Fruit fly (Drosophila melanogaster) whole organism, embryonic: ENCODE results near the gene CG5644.
A peak's percentile ranks its signal among the peaks of the same experiment; 100 is the strongest.

Experiments used
- Ada2b ChIP-seq: fragments of 200-800 bp; sonication (Bioruptor generic); IDR thresholded peaks from 2 replicates; pipeline ENCODE4 v1.3.6; 2022; ENCODE audit warnings: missing biosample characterization, missing genetic modification characterization
- BtbVII ChIP-seq: fragments of 200-800 bp; sonication (Bioruptor generic); optimal IDR thresholded peaks from 3 replicates; lab custom pipeline; 2017; ENCODE audit warnings: missing biosample characterization, mild to moderate bottlenecking, missing genetic modification characterization
- CG10431 ChIP-seq: fragments of 200-800 bp; sonication (Bioruptor generic); optimal IDR thresholded peaks from 3 replicates; lab custom pipeline; 2018; ENCODE audit warnings: missing biosample characterization, mild to moderate bottlenecking, missing genetic modification characterization
- CG11398 ChIP-seq: fragments of 200-800 bp; sonication (Bioruptor generic); optimal IDR thresholded peaks from 2 replicates; lab custom pipeline; 2016; ENCODE audit warnings: missing biosample characterization, missing genetic modification characterization
- CG11695 ChIP-seq: fragments of 200-800 bp; sonication (Bioruptor generic); IDR thresholded peaks from 3 replicates; pipeline ENCODE4 v1.3.6; 2022; ENCODE audit warnings: missing biosample characterization, missing genetic modification characterization
- CG12104 ChIP-seq: fragments of 200-800 bp; sonication (Bioruptor generic); optimal IDR thresholded peaks from 3 replicates; lab custom pipeline; 2016; ENCODE audit warnings: missing biosample characterization, missing genetic modification characterization
- CG12219 ChIP-seq: fragments of 200-800 bp; sonication (Bioruptor generic); optimal IDR thresholded peaks from 3 replicates; lab custom pipeline; 2018; ENCODE audit warnings: missing biosample characterization, mild to moderate bottlenecking, missing genetic modification characterization
- CG14050 ChIP-seq: fragments of 200-800 bp; sonication (Bioruptor generic); IDR thresholded peaks from 3 replicates; pipeline ENCODE4 v1.3.6; 2022; ENCODE audit warnings: missing biosample characterization, missing genetic modification characterization
- CG15269 ChIP-seq: fragments of 200-800 bp; sonication (Bioruptor generic); optimal IDR thresholded peaks from 2 replicates; lab custom pipeline; 2018; ENCODE audit warnings: missing biosample characterization, mild to moderate bottlenecking, missing genetic modification characterization, moderate library complexity
- CG15514 ChIP-seq: fragments of 200-800 bp; sonication (Bioruptor generic); optimal IDR thresholded peaks from 3 replicates; lab custom pipeline; 2017; ENCODE audit warnings: missing biosample characterization, missing genetic modification characterization, mild to moderate bottlenecking, moderate library complexity, missing genetic modification reagents
- CG16863 ChIP-seq: fragments of 200-800 bp; sonication (Bioruptor generic); optimal IDR thresholded peaks from 3 replicates; lab custom pipeline; 2016; ENCODE audit warnings: missing biosample characterization, missing genetic modification characterization
- CG17385 ChIP-seq: fragments of 200-800 bp; sonication (Bioruptor generic); optimal IDR thresholded peaks from 3 replicates; lab custom pipeline; 2018; ENCODE audit warnings: missing biosample characterization, mild to moderate bottlenecking, missing genetic modification characterization
- CG17612 ChIP-seq: fragments of 200-800 bp; sonication (Bioruptor generic); IDR thresholded peaks from 2 replicates; pipeline ENCODE4 v1.3.6; 2022; ENCODE audit warnings: missing biosample characterization, missing genetic modification characterization
- CG18262 ChIP-seq: fragments of 200-800 bp; optimal IDR thresholded peaks from 3 replicates; lab custom pipeline; 2019; ENCODE audit warnings: missing biosample characterization, mild to moderate bottlenecking, missing genetic modification characterization, moderate library complexity
- CG2116 ChIP-seq: fragments of 200-800 bp; sonication (Bioruptor generic); optimal IDR thresholded peaks from 3 replicates; lab custom pipeline; 2018; ENCODE audit warnings: missing biosample characterization, mild to moderate bottlenecking, missing genetic modification characterization
- CG31365 ChIP-seq: fragments of 200-800 bp; sonication (Bioruptor generic); optimal IDR thresholded peaks from 2 replicates; lab custom pipeline; 2018; ENCODE audit warnings: missing biosample characterization, mild to moderate bottlenecking, missing genetic modification characterization
- CG31388 ChIP-seq: fragments of 200-800 bp; sonication (Bioruptor generic); optimal IDR thresholded peaks from 2 replicates; lab custom pipeline; 2016; ENCODE audit warnings: missing biosample characterization, missing genetic modification characterization
- CG31441 ChIP-seq: fragments of 200-800 bp; sonication (Bioruptor generic); IDR thresholded peaks from 2 replicates; pipeline ENCODE4 v1.3.6; 2022; ENCODE audit warnings: missing biosample characterization, missing genetic modification characterization
- CG4360 ChIP-seq: fragments of 200-800 bp; sonication (Bioruptor generic); IDR thresholded peaks from 2 replicates; pipeline ENCODE4 v1.3.6; 2022; ENCODE audit warnings: missing biosample characterization, missing genetic modification characterization
- CG6813 ChIP-seq: fragments of 200-800 bp; sonication (Bioruptor generic); optimal IDR thresholded peaks from 2 replicates; lab custom pipeline; 2017; ENCODE audit warnings: missing biosample characterization, missing genetic modification characterization, mild to moderate bottlenecking, moderate library complexity, missing genetic modification reagents
- CG8281 ChIP-seq: fragments of 200-800 bp; sonication (Bioruptor generic); optimal IDR thresholded peaks from 2 replicates; lab custom pipeline; 2018; ENCODE audit warnings: missing biosample characterization, mild to moderate bottlenecking, missing genetic modification characterization, moderate library complexity
- CG8388 ChIP-seq: fragments of 200-800 bp; sonication (Bioruptor generic); optimal IDR thresholded peaks from 2 replicates; lab custom pipeline; 2019; ENCODE audit warnings: missing biosample characterization, mild to moderate bottlenecking, missing genetic modification characterization, moderate library complexity
- Dll ChIP-seq: fragments of 200-800 bp; sonication (Bioruptor generic); IDR thresholded peaks from 4 replicates; pipeline ENCODE4 v1.3.6; 2022; ENCODE audit warnings: missing biosample characterization, missing genetic modification characterization; ENCODE audit not compliant: partially characterized antibody
- E2f1 ChIP-seq: fragments of 200-800 bp; sonication (Bioruptor generic); IDR thresholded peaks from 2 replicates; pipeline ENCODE4 v1.3.6; 2022; ENCODE audit warnings: missing biosample characterization, missing genetic modification characterization
- E2f2 ChIP-seq: fragments of 200-800 bp; sonication (Bioruptor generic); IDR thresholded peaks from 2 replicates; pipeline ENCODE4 v1.3.6; 2022; ENCODE audit warnings: missing biosample characterization, missing genetic modification characterization
- Elba2 ChIP-seq: fragments of 200-800 bp; sonication (Bioruptor generic); optimal IDR thresholded peaks from 3 replicates; lab custom pipeline; 2016; ENCODE audit warnings: missing biosample characterization, missing genetic modification characterization
- Ets65A ChIP-seq: fragments of 200-800 bp; sonication (Bioruptor generic); peaks from one replicate; lab custom pipeline; 2016; ENCODE audit warnings: missing biosample characterization, missing genetic modification characterization
- Fer1 ChIP-seq: fragments of 200-800 bp; sonication (Bioruptor generic); optimal IDR thresholded peaks from 2 replicates; lab custom pipeline; 2017; ENCODE audit warnings: missing biosample characterization, mild to moderate bottlenecking, missing genetic modification characterization
- HmgD ChIP-seq: fragments of 200-800 bp; sonication (Bioruptor generic); optimal IDR thresholded peaks from 3 replicates; lab custom pipeline; 2016; ENCODE audit warnings: missing biosample characterization, missing genetic modification characterization
- Hr51 ChIP-seq, 2 experiments: fragments of 200-800 bp; sonication (Bioruptor generic); optimal IDR thresholded peaks; 2 replicates in 1 of 2; 3 replicates in 1 of 2; lab custom pipeline; 2016 to 2018; ENCODE audit warnings: missing biosample characterization in 2 of 2, missing genetic modification characterization in 2 of 2, mild to moderate bottlenecking in 1 of 2, moderate library complexity in 1 of 2
- NFAT ChIP-seq: fragments of 200-800 bp; sonication (Bioruptor generic); IDR thresholded peaks from 2 replicates; pipeline ENCODE4 v1.3.6; 2022; ENCODE audit warnings: missing biosample characterization, missing genetic modification characterization
- Oli ChIP-seq: fragments of 200-800 bp; sonication (Bioruptor generic); optimal IDR thresholded peaks from 2 replicates; lab custom pipeline; 2018; ENCODE audit warnings: missing biosample characterization, mild to moderate bottlenecking, missing genetic modification characterization, moderate library complexity
- Opbp ChIP-seq: fragments of 200-800 bp; sonication (Bioruptor generic); IDR thresholded peaks from 3 replicates; pipeline ENCODE4 v1.3.6; 2022; ENCODE audit warnings: missing biosample characterization, missing genetic modification characterization; ENCODE audit not compliant: partially characterized antibody
- PHDP ChIP-seq: fragments of 200-800 bp; sonication (Bioruptor generic); optimal IDR thresholded peaks from 3 replicates; lab custom pipeline; 2018; ENCODE audit warnings: missing biosample characterization, mild to moderate bottlenecking, missing genetic modification characterization, moderate library complexity
- Sox100B ChIP-seq: fragments of 200-800 bp; sonication (Bioruptor generic); optimal IDR thresholded peaks from 3 replicates; lab custom pipeline; 2018; ENCODE audit warnings: missing biosample characterization, mild to moderate bottlenecking, missing genetic modification characterization
- Spps ChIP-seq: fragments of 200-800 bp; sonication (Bioruptor generic); optimal IDR thresholded peaks from 2 replicates; lab custom pipeline; 2018; ENCODE audit warnings: missing biosample characterization, mild to moderate bottlenecking, missing genetic modification characterization
- chn ChIP-seq: fragments of 200-800 bp; sonication (Bioruptor generic); optimal IDR thresholded peaks from 2 replicates; lab custom pipeline; 2016; ENCODE audit warnings: missing biosample characterization, missing genetic modification characterization
- corto ChIP-seq: fragments of 200-800 bp; sonication (Bioruptor generic); optimal IDR thresholded peaks from 2 replicates; lab custom pipeline; 2016; ENCODE audit warnings: missing biosample characterization, mild to moderate bottlenecking, missing genetic modification characterization, moderate library complexity
- croc ChIP-seq: fragments of 200-800 bp; sonication (Bioruptor generic); conservative IDR thresholded peaks from 3 replicates; pipeline ENCODE4 v1.3.6; 2022; ENCODE audit warnings: missing biosample characterization, missing genetic modification characterization
- dpn ChIP-seq, 2 experiments: fragments of 200-800 bp; sonication (Bioruptor generic); optimal IDR thresholded peaks; 3 replicates each; lab custom pipeline; 2016; ENCODE audit warnings: missing biosample characterization in 2 of 2, missing genetic modification characterization in 2 of 2
- dysf ChIP-seq: fragments of 200-800 bp; sonication (Bioruptor generic); IDR thresholded peaks from 3 replicates; pipeline ENCODE4 v1.3.6; 2022; ENCODE audit warnings: missing biosample characterization, missing genetic modification characterization
- eve ChIP-seq, 2 experiments: fragments of >200 bp; optimal IDR thresholded peaks; 2 replicates each; lab custom pipeline; 2017; ENCODE audit warnings: missing biosample characterization in 2 of 2, missing genetic modification characterization in 2 of 2
- gem ChIP-seq: fragments of 200-800 bp; sonication (Bioruptor generic); optimal IDR thresholded peaks from 2 replicates; lab custom pipeline; 2019; ENCODE audit warnings: missing biosample characterization, mild to moderate bottlenecking, missing genetic modification characterization, moderate library complexity
- hkb ChIP-seq, 2 experiments: fragments of 200-800 bp in 1 of 2; fragments of >200 bp in 1 of 2; sonication (Bioruptor generic) in 1 of 2; IDR thresholded peaks in 1 of 2; optimal IDR thresholded peaks in 1 of 2; 2 replicates each; pipeline versions ENCODE4 v1.3.6 to Lab custom; 2017 to 2022; ENCODE audit warnings: missing biosample characterization in 1 of 2, missing genetic modification characterization in 1 of 2
- klu ChIP-seq: fragments of 200-800 bp; sonication (Bioruptor generic); IDR thresholded peaks from 2 replicates; pipeline ENCODE4 v1.3.6; 2022; ENCODE audit warnings: missing biosample characterization, missing genetic modification characterization
- p53 ChIP-seq: fragments of 200-800 bp; sonication (Bioruptor generic); optimal IDR thresholded peaks from 2 replicates; lab custom pipeline; 2016; ENCODE audit warnings: missing biosample characterization, missing genetic modification characterization
- run ChIP-seq: fragments of 200-800 bp; sonication (Bioruptor generic); optimal IDR thresholded peaks from 3 replicates; lab custom pipeline; 2018; ENCODE audit warnings: missing biosample characterization, mild to moderate bottlenecking, missing genetic modification characterization
- sens ChIP-seq: fragments of 200-800 bp; sonication (Bioruptor generic); peaks from one replicate; lab custom pipeline; 2016; ENCODE audit warnings: missing biosample characterization, missing genetic modification characterization
- sisA ChIP-seq: fragments of 200-800 bp; sonication (Bioruptor generic); IDR thresholded peaks from 2 replicates; pipeline ENCODE4 v1.3.6; 2022; ENCODE audit warnings: missing biosample characterization, missing genetic modification characterization
- stc ChIP-seq: fragments of 200-800 bp; sonication (Bioruptor generic); IDR thresholded peaks from 2 replicates; pipeline ENCODE4 v1.3.6; 2022; ENCODE audit warnings: missing biosample characterization, missing genetic modification characterization

CG5644 gene

dm6 chr3L:8931916-8932315 lies 47.8 kb downstream of the CG5644 start (continued):
- peak; percentile 38 for TF ChIP-seq PHDP
- peak; percentile 29 for TF ChIP-seq CG17385 (GFP tag; lab: Kevin White, UChicago)
- TF ChIP-seq sisA (GFP tag; lab: Robert Waterston, UW), result no peak
- TF ChIP-seq CG31365 (tag; lab: Kevin White, UChicago), result no peak
- TF ChIP-seq Dll (GFP tag; lab: Robert Waterston, UW), result no peak
- no peak for TF ChIP-seq p53 (GFP tag; lab: Kevin White, UChicago)
- TF ChIP-seq sens (GFP tag; lab: Kevin White, UChicago), result peak; percentile 10
- no peak for TF ChIP-seq CG16863 (GFP tag; lab: Kevin White, UChicago)
- TF ChIP-seq NFAT (GFP tag; lab: Robert Waterston, UW), result no peak
- TF ChIP-seq CG10431 (GFP tag; lab: Kevin White, UChicago), result no peak
- TF ChIP-seq Opbp (GFP tag; lab: Robert Waterston, UW), result no peak
- no peak for TF ChIP-seq klu (GFP tag; lab: Robert Waterston, UW)
- peak; percentile 13 for TF ChIP-seq CG6813 (GFP tag; lab: Kevin White, UChicago)
- TF ChIP-seq CG8281 (tag; lab: Kevin White, UChicago), result no peak
- no peak for TF ChIP-seq hkb (optimal IDR thresholded peaks at IDR 0.05; lab: Kevin White, UChicago)
- TF ChIP-seq hkb (GFP tag; IDR thresholded peaks at IDR 0.05; lab: Robert Waterston, UW), result 0 out of 2 replicates have a peak, but pooled peaks have one; percentile 22
- peak; percentile 44 for TF ChIP-seq Fer1 (GFP tag; lab: Kevin White, UChicago)
- TF ChIP-seq CG12104 (GFP tag; lab: Kevin White, UChicago), result no peak
- peak; percentile 36 for TF ChIP-seq BtbVII (GFP tag; lab: Kevin White, UChicago)
- TF ChIP-seq E2f2 (GFP tag; lab: Robert Waterston, UW), result peak; percentile 77
- TF ChIP-seq dpn (GFP tag; optimal IDR thresholded peaks at IDR 0.05; lab: Kevin White, UChicago), result no peak
- TF ChIP-seq CG2116 (GFP tag; lab: Kevin White, UChicago), result peak; percentile 6
- no peak for TF ChIP-seq run (tag; lab: Kevin White, UChicago)
- TF ChIP-seq CG12219 (GFP tag; lab: Kevin White, UChicago), result no peak
- no peak for TF ChIP-seq CG15514 (GFP tag; lab: Kevin White, UChicago)
- peak in 1 of 2 experiments; percentile 50 for TF ChIP-seq eve (GFP tag; optimal IDR thresholded peaks at IDR 0.05; lab: Kevin White, UChicago)
- no peak for TF ChIP-seq CG17612
- peak; percentile 38; the same call in 1 of the 2 replicates for TF ChIP-seq CG31441 (GFP tag; lab: Robert Waterston, UW)
- TF ChIP-seq CG11398 (GFP tag; lab: Kevin White, UChicago), result no peak
- TF ChIP-seq stc (GFP tag; lab: Robert Waterston, UW), result peak; percentile 20; the same call in 1 of the 2 replicates
- TF ChIP-seq, all 482 proteins: peak for 19

- peak; percentile 14 for TF ChIP-seq CG18262 (tag; lab: Kevin White, UChicago)
- TF ChIP-seq Elba2 (GFP tag; lab: Kevin White, UChicago), result no peak
- peak; percentile 11; the same call in 1 of the 3 replicates for TF ChIP-seq CG14050 (GFP tag; lab: Robert Waterston, UW)
- TF ChIP-seq CG8388 (GFP tag; lab: Kevin White, UChicago), result no peak
- TF ChIP-seq Spps (tag; lab: Kevin White, UChicago), result no peak
- no peak for TF ChIP-seq CG4360 (GFP tag; lab: Robert Waterston, UW)
- no peak for TF ChIP-seq HmgD (GFP tag; lab: Kevin White, UChicago)
- no peak for TF ChIP-seq corto (GFP tag; lab: Kevin White, UChicago)
- TF ChIP-seq gem (tag; lab: Kevin White, UChicago), result peak; percentile 19
- TF ChIP-seq croc (GFP tag; lab: Robert Waterston, UW), result no peak
- TF ChIP-seq Hr51 (GFP tag; optimal IDR thresholded peaks at IDR 0.05; lab: Kevin White, UChicago), result peak in 1 of 2 experiments; percentile 44
- no peak for TF ChIP-seq Sox100B (GFP tag; lab: Kevin White, UChicago)
- TF ChIP-seq chn, result no peak
- TF ChIP-seq Ets65A, result peak; percentile 51
- peak; percentile 23 for TF ChIP-seq Oli (tag; lab: Kevin White, UChicago)
- TF ChIP-seq CG11695, result 0 out of 3 replicates have a peak, but pooled peaks have one; percentile 35
- peak; percentile 56; the same call in 1 of the 3 replicates for TF ChIP-seq dysf (GFP tag; lab: Robert Waterston, UW)
- TF ChIP-seq E2f1 (GFP tag; lab: Robert Waterston, UW), result no peak
- TF ChIP-seq CG31388 (GFP tag; lab: Kevin White, UChicago), result no peak
- TF ChIP-seq CG15269, result peak; percentile 20
- TF ChIP-seq Ada2b (GFP tag; lab: Robert Waterston, UW), result 0 out of 2 replicates have a peak, but pooled peaks have one; percentile 20
Observed at dm6 chr3L:8929527-8929926, 50.2 kb downstream of the CG5644 start.
